Worm (Caenorhabditis elegans) whole organism, L1 larva: ENCODE measurements around the gene T21D12.14.

ENCODE experiments used
- F16B12.6 ChIP-seq: fragments of 150-350 bp; optimal IDR thresholded peaks from 2 replicates; lab custom pipeline; 2014; ENCODE audit warnings: missing biosample characterization, missing genetic modification characterization
- fkh-4 ChIP-seq: sonication (generic microtip); optimal IDR thresholded peaks from 2 replicates; lab custom pipeline; 2016; ENCODE audit warnings: missing compliant biosample characterization, missing genetic modification characterization, borderline replicate concordance
- fos-1 ChIP-seq: fragments of 150-350 bp; optimal IDR thresholded peaks from 2 replicates; lab custom pipeline; 2014; ENCODE audit warnings: missing biosample characterization, missing genetic modification characterization
- lsy-2 ChIP-seq, 2 experiments: fragments of 150-350 bp; optimal IDR thresholded peaks; 2 replicates each; lab custom pipeline; 2014; ENCODE audit warnings: missing biosample characterization in 2 of 2, missing genetic modification characterization in 2 of 2
- nhr-237 ChIP-seq: fragments of 150-350 bp; optimal IDR thresholded peaks from 2 replicates; lab custom pipeline; 2014; ENCODE audit warnings: missing biosample characterization, missing genetic modification characterization
- nhr-85 ChIP-seq: sonication (generic microtip); peaks from one replicate; lab custom pipeline; 2016; ENCODE audit warnings: missing genetic modification characterization, inconsistent platforms, missing compliant biosample characterization
- pqm-1 ChIP-seq: sonication (generic microtip); optimal IDR thresholded peaks from 3 replicates; lab custom pipeline; 2017; ENCODE audit warnings: missing biosample characterization, missing genetic modification characterization
- tlp-1 ChIP-seq: fragments of 150-350 bp; optimal IDR thresholded peaks from 2 replicates; lab custom pipeline; 2014; ENCODE audit warnings: missing biosample characterization, missing genetic modification characterization

DNA sequence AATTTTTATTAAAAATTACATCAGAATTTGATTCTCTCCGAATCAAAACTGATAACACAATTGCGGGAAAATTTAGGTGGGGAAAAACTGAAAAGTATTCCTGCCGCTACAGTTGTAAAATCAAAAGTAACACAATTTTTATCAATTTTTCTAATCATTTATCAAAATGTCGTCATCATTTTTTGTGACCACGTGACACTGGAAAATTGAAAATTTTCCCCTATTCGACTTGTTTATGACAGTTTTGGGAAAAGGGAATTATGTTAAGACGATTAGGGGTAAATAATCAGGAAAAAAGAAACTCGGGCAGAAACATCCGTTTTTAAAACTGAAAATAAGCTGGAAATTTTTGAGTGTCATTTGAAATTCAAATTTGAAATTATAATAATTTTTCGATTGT lies 8.9 kb upstream of the T21D12.14 start:
- TF ChIP-seq nhr-237 (tag; lab: Kevin White, UChicago): no peak
- TF ChIP-seq tlp-1 (tag; lab: Kevin White, UChicago): peak; percentile 7
- no peak for TF ChIP-seq fkh-4 (tag; lab: Kevin White, UChicago)
- TF ChIP-seq F16B12.6 (tag; lab: Kevin White, UChicago): no peak
- TF ChIP-seq fos-1 (tag; lab: Kevin White, UChicago): no peak
- no peak for TF ChIP-seq pqm-1 (tag; lab: Kevin White, UChicago)
- no peak for TF ChIP-seq lsy-2 (tag; optimal IDR thresholded peaks at IDR 0.05; lab: Kevin White, UChicago)
- no peak for TF ChIP-seq nhr-85 (tag; lab: Kevin White, UChicago)
